Fruit fly (Drosophila melanogaster): ENCODE measurements around the gene PolG1.
A peak's percentile ranks its signal among the peaks of the same experiment; 100 is the strongest.

The PolG1 gene

DNA sequence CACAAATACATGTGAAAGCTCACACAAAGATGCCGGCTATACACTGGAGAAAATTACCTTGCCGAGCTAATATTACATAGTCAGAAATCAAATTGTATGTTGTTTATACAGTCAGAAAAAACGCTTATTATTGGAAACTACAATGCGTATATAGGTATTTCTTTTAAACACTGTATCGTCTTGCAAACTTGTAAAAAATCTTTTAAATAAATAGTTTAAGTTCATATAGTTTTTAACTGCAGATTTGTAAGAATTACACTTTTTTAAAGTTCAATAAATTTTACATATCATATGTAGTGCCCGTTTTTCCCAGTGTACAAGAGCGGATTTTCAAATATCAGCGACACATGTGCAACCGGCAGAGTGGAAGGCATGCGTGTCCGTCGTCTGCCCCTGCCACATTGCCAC lies 12.2 kb upstream of the PolG1 start:
- TF ChIP-seq CG33017 (tag; optimal IDR thresholded peaks at IDR 0.05), result peak; percentile 29
- TF ChIP-seq Hr96 (GFP tag; optimal IDR thresholded peaks at IDR 0.05), result peak; percentile 2
- TF ChIP-seq cic (GFP tag; optimal IDR thresholded peaks at IDR 0.05), result no peak
- peak; percentile 40 for TF ChIP-seq CG14711 (tag; optimal IDR thresholded peaks at IDR 0.05)
- TF ChIP-seq tj (GFP tag; optimal IDR thresholded peaks at IDR 0.05), result no peak
- TF ChIP-seq CG5204 (GFP tag; optimal IDR thresholded peaks at IDR 0.05), result peak; percentile 38
- no peak for TF ChIP-seq ovo (GFP tag; optimal IDR thresholded peaks at IDR 0.05)
- no peak for TF ChIP-seq pad (GFP tag; optimal IDR thresholded peaks at IDR 0.05)
- TF ChIP-seq CG7045 (GFP tag; optimal IDR thresholded peaks at IDR 0.05), result peak; percentile 31
- peak; percentile 22 for TF ChIP-seq CG1620 (GFP tag; optimal IDR thresholded peaks at IDR 0.05)
- no peak for TF ChIP-seq cnc (optimal IDR thresholded peaks at IDR 0.05)
- no peak for TF ChIP-seq Mnt (GFP tag; optimal IDR thresholded peaks at IDR 0.05)
- TF ChIP-seq bab1 (GFP tag; optimal IDR thresholded peaks at IDR 0.05), result peak; percentile 68
- TF ChIP-seq CG11617 (GFP tag; optimal IDR thresholded peaks at IDR 0.05), result peak; percentile 37
- TF ChIP-seq kay (GFP tag; ENCODE audit: borderline replicate concordance), result peak; percentile 81
- TF ChIP-seq CG7101 (tag; optimal IDR thresholded peaks at IDR 0.05), result peak; percentile 31
- peak; percentile 8 for TF ChIP-seq toe (GFP tag; optimal IDR thresholded peaks at IDR 0.05)
- TF ChIP-seq CG12768 (GFP tag; optimal IDR thresholded peaks at IDR 0.05), result no peak
- TF ChIP-seq Crg-1 (GFP tag; optimal IDR thresholded peaks at IDR 0.05), result no peak
- TF ChIP-seq Clk (GFP tag; optimal IDR thresholded peaks at IDR 0.05), result no peak

DNA sequence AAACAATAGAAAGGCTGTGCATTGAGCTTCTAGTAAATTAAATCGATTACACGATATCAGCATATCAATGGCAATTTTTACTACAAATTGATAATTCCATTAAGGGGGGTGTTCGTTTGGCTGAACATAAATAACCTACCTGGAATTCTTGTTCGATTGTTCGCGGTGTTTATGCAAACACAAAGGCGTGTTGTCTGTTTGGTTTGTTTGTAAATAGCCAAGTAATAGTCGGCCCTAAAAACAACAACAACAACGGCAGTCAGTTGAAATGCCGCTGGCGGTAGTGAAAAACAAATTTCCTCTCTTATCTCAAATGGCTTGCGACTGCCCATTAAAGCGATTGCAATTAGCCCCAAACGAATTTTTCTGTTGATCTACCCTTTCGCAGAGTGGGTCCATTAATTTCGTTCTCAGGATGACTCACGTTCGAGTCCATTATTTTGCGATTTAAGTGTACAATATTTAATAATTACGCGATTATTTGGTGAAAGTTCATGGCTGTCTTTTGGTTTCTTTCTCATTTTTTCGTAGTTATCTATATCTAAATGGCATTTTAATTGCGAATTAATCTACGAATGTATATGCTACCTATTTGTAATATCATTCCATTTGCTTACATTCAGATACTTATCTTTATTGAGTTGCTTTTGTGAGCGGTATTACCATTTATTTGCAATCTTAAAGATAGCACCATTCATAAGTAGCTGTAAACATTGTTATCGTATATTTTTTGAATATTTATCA lies 11.2 kb upstream of the PolG1 start:
- TF ChIP-seq cnc (optimal IDR thresholded peaks at IDR 0.05) (no peak), CG14711 (tag; optimal IDR thresholded peaks at IDR 0.05) (no peak), kay (GFP tag; ENCODE audit: borderline replicate concordance) (peak; percentile 84), toe (GFP tag; optimal IDR thresholded peaks at IDR 0.05) (no peak), CG1620 (GFP tag; optimal IDR thresholded peaks at IDR 0.05) (no peak), CG7101 (tag; optimal IDR thresholded peaks at IDR 0.05) (peak; percentile 50), ovo (GFP tag; optimal IDR thresholded peaks at IDR 0.05) (no peak), Hr96 (GFP tag; optimal IDR thresholded peaks at IDR 0.05) (no peak), CG7045 (GFP tag; optimal IDR thresholded peaks at IDR 0.05) (peak; percentile 71), CG5204 (GFP tag; optimal IDR thresholded peaks at IDR 0.05) (peak; percentile 10), bab1 (GFP tag; optimal IDR thresholded peaks at IDR 0.05) (no peak), CG11617 (GFP tag; optimal IDR thresholded peaks at IDR 0.05) (peak; percentile 71), Crg-1 (GFP tag; optimal IDR thresholded peaks at IDR 0.05) (peak; percentile 4), Mnt (GFP tag; optimal IDR thresholded peaks at IDR 0.05) (no peak), pad (GFP tag; optimal IDR thresholded peaks at IDR 0.05) (peak; percentile 32), CG33017 (tag; optimal IDR thresholded peaks at IDR 0.05) (peak; percentile 78), tj (GFP tag; optimal IDR thresholded peaks at IDR 0.05) (no peak), cic (GFP tag; optimal IDR thresholded peaks at IDR 0.05) (peak; percentile 93), Clk (GFP tag; optimal IDR thresholded peaks at IDR 0.05) (peak; percentile 43), CG12768 (GFP tag; optimal IDR thresholded peaks at IDR 0.05) (peak; percentile 55)

DNA sequence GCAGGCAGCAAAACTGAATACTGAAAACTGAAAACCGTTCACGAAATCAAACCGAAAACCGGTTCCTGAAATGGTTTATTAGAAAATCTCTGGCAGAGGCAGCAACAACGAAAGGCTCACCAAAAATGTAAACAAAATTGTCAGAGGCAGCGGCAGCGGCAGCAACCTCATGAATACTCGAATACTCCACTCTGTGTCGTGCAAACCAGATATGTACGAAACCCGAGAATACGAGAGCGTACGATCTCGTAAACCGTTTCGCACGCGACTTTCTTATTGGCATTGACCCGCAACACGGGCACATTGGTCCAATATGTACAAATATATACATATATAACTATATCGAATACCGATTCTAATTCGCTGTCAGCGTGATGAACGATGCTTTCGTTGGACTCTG lies 10.0 kb upstream of the PolG1 start:
- TF ChIP-seq CG33017 (tag; optimal IDR thresholded peaks at IDR 0.05), result no peak
- TF ChIP-seq cic (GFP tag; optimal IDR thresholded peaks at IDR 0.05), result no peak
- TF ChIP-seq Mnt (GFP tag; optimal IDR thresholded peaks at IDR 0.05), result no peak
- no peak for TF ChIP-seq Hr96 (GFP tag; optimal IDR thresholded peaks at IDR 0.05)
- no peak for TF ChIP-seq Crg-1 (GFP tag; optimal IDR thresholded peaks at IDR 0.05)
- no peak for TF ChIP-seq kay (GFP tag; ENCODE audit: borderline replicate concordance)
- no peak for TF ChIP-seq CG1620 (GFP tag; optimal IDR thresholded peaks at IDR 0.05)
- TF ChIP-seq tj (GFP tag; optimal IDR thresholded peaks at IDR 0.05), result no peak
- TF ChIP-seq CG7101 (tag; optimal IDR thresholded peaks at IDR 0.05), result no peak
- no peak for TF ChIP-seq ovo (GFP tag; optimal IDR thresholded peaks at IDR 0.05)
- TF ChIP-seq cnc (optimal IDR thresholded peaks at IDR 0.05), result no peak
- no peak for TF ChIP-seq CG12768 (GFP tag; optimal IDR thresholded peaks at IDR 0.05)
- no peak for TF ChIP-seq toe (GFP tag; optimal IDR thresholded peaks at IDR 0.05)

DNA sequence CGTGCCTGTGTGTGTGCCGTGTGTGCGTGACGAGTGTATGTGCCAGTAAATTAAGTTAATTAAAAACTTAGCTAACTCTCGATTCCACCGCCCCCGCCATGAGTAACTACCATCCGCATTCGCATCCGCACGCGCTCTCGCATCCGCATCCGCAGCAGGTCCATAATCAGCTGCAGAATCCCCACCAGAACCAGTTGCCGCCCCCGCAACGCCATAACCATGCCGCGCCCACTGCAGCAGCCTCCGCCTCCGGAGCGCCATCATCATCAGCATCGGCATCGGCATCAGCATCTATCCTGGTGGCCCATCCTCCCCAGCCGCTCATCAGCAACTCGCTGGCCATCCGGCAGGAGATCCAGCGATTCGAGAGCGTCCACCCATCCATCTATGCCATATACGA lies 8.4 kb upstream of the PolG1 start:
- TF ChIP-seq Crg-1 (GFP tag; optimal IDR thresholded peaks at IDR 0.05) (no peak), kay (GFP tag; ENCODE audit: borderline replicate concordance) (no peak), CG7101 (tag; optimal IDR thresholded peaks at IDR 0.05) (no peak)

DNA sequence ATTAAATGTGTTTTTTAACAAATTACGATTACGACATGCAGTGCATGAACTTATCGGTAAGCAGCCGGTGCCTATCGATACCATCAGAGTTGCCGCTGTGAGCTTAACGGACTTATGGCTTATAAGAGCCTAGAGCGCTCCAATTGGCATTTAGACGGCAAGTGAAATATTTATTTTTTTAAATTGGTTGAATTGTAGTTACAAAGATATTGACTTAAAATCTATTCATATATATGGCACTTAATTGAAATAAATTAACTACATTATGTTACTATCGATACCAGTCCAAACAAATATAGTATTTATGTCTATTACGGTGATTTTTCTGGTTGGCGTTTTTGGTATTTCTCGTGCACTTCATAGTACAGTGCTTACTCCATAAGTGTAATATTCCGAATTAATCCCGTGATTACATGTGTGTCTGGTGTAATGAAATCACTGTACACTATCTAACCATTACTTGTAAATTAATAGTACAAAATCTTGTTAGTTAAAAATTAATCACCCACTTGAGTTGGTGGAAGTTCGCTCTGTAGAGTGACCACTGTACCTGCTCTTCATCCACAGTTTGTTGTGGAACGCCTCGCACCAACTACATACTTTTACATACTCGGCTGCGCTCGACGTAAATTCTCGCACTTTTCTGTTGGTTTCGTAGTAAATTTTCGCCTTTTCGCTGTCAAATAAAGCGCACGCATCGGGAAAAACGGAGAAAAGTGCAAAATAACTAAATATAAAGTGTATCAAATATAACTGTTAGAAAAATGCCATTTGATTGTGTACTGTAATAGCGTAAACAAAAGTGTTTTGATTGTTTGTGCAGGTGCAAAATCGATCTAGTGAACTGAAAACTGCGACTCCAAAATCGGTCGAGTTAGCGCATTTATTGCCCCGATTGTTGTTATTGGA lies 7.7 kb upstream of the PolG1 start, which contains the start of the genes mRpS23 and CenG1A:
Gene mRpS23 (minus strand): TSS at position 71 of the 909 bp plus-strand sequence.
Gene CenG1A (plus strand): TSS at position 563 of the 909 bp plus-strand sequence.
- peak; percentile 100 for TF ChIP-seq CG7101 (tag; optimal IDR thresholded peaks at IDR 0.05)
- TF ChIP-seq CG11617 (GFP tag; optimal IDR thresholded peaks at IDR 0.05), result peak; percentile 98
- TF ChIP-seq CG5204 (GFP tag; optimal IDR thresholded peaks at IDR 0.05), result peak; percentile 100
- peak; percentile 99 for TF ChIP-seq Clk (GFP tag; optimal IDR thresholded peaks at IDR 0.05)
- peak; percentile 93 for TF ChIP-seq pad (GFP tag; optimal IDR thresholded peaks at IDR 0.05)
- TF ChIP-seq CG7045 (GFP tag; optimal IDR thresholded peaks at IDR 0.05), result peak; percentile 99
- TF ChIP-seq CG14711 (tag; optimal IDR thresholded peaks at IDR 0.05), result peak; percentile 98
- no peak for TF ChIP-seq kay (GFP tag; ENCODE audit: borderline replicate concordance)
- TF ChIP-seq CG33017 (tag; optimal IDR thresholded peaks at IDR 0.05), result peak; percentile 100
- peak; percentile 99 for TF ChIP-seq toe (GFP tag; optimal IDR thresholded peaks at IDR 0.05)
- peak; percentile 98 for TF ChIP-seq Mnt (GFP tag; optimal IDR thresholded peaks at IDR 0.05)
- TF ChIP-seq tj (GFP tag; optimal IDR thresholded peaks at IDR 0.05), result peak; percentile 91
- TF ChIP-seq CG1620 (GFP tag; optimal IDR thresholded peaks at IDR 0.05), result peak; percentile 99
- TF ChIP-seq Hr96 (GFP tag; optimal IDR thresholded peaks at IDR 0.05), result peak; percentile 99
- peak; percentile 98 for TF ChIP-seq ovo (GFP tag; optimal IDR thresholded peaks at IDR 0.05)
- TF ChIP-seq Crg-1 (GFP tag; optimal IDR thresholded peaks at IDR 0.05), result peak; percentile 99
- peak; percentile 99 for TF ChIP-seq CG12768 (GFP tag; optimal IDR thresholded peaks at IDR 0.05)
- TF ChIP-seq cic (GFP tag; optimal IDR thresholded peaks at IDR 0.05), result peak; percentile 91
- no peak for TF ChIP-seq cnc (optimal IDR thresholded peaks at IDR 0.05)
- peak; percentile 100 for TF ChIP-seq bab1 (GFP tag; optimal IDR thresholded peaks at IDR 0.05)
